Fruit fly (Drosophila melanogaster) whole organism, wandering third instar larva: ENCODE measurements around the gene vnd.

Experiments
- CrebA ChIP-seq: fragments of 200-800 bp; sonication (Bioruptor generic); optimal IDR thresholded peaks from 2 replicates; lab custom pipeline; 2016; ENCODE audit warnings: missing biosample characterization, mild to moderate bottlenecking, missing genetic modification characterization, borderline replicate concordance
- Hr78 ChIP-seq: fragments of >200 bp; optimal IDR thresholded peaks from 2 replicates; lab custom pipeline; 2017; ENCODE audit warnings: missing biosample characterization, missing genetic modification characterization
- h ChIP-seq: fragments of 200-800 bp; sonication (Bioruptor generic); optimal IDR thresholded peaks from 3 replicates; lab custom pipeline; 2016; ENCODE audit warnings: missing biosample characterization, mild to moderate bottlenecking, missing genetic modification characterization
- lola ChIP-seq: fragments of >200 bp; optimal IDR thresholded peaks from 2 replicates; lab custom pipeline; 2017; ENCODE audit warnings: missing biosample characterization, missing genetic modification characterization

DNA sequence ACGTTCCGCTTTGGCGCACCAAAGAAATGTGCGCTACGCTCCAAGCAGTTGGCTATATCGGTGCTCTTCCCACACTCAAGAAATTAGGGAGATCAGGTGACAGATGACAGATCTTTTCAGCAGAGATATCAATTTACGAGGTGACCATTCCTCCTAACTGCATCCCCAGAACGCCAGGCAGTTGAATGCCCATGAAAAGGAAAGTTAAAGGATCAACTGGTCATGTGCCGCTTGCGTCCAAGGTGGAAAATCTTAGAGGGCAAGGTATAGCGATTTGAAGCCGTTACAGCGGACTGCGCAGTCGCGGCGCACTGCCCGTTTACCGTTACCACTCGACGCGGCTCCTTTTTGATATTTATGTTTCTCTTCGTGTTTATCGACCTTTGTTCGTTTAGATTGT, 36.7 kb downstream of the vnd start:
- TF ChIP-seq h (no peak), CrebA (no peak), lola (GFP tag; lab: Kevin White, UChicago) (no peak), Hr78 (GFP tag; lab: Kevin White, UChicago) (no peak)
